Fruit fly (Drosophila melanogaster): Measurements from ENCODE around the gene beta-Spec.

DNA sequence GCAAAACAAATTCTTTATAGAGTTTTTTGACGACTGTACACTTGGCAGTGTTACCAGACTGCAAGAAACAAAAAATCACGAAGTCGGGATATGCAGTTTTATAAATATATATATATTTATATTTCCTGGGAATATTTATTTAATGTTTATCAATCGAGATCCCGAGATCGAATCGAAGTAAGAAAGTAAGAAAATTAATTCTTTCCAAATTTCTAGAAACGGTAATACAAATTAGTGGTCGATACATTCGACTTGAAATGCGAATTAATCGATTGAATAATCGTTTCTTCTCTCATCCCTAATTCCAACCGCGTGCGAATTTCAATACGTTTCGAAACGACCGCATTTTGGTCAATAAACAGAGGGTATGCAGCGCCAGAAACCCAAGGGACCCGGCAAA, 21.2 kb upstream of the beta-Spec start, which contains the start of the genes CG8289 and CG5800:
- TF ChIP-seq CG8478 (optimal IDR thresholded peaks at IDR 0.05) = no peak
- TF ChIP-seq CTCF (optimal IDR thresholded peaks at IDR 0.05) = no peak
